Worm (Caenorhabditis elegans) whole organism, L1 larva: Measurements from ENCODE around the gene him-18.
"Not testable (repeated sequence)": the region's sequence is repeated elsewhere in the genome, so short reads cannot be mapped to it uniquely, and the experiment has no call there.

Experiments
- ceh-82 ChIP-seq, 3 experiments: fragments of 150-350 bp in 1 of 3; sonication (generic microtip) in 2 of 3; optimal IDR thresholded peaks; 2 replicates each; lab custom pipeline; 2014 to 2017; ENCODE audit warnings: missing biosample characterization in 3 of 3, missing genetic modification characterization in 3 of 3
- elt-3 ChIP-seq, 6 experiments: fragments of 150-350 bp in 1 of 6; sonication (generic microtip); optimal IDR thresholded peaks; 2 replicates each; lab custom pipeline; 2017 to 2018; ENCODE audit warnings: missing biosample characterization in 6 of 6, missing genetic modification characterization in 6 of 6, inconsistent platforms in 1 of 6
- hlh-17 ChIP-seq: fragments of 200-800 bp; sonication (Bioruptor generic); optimal IDR thresholded peaks from 2 replicates; lab custom pipeline; 2018; ENCODE audit warnings: missing genetic modification characterization, mild to moderate bottlenecking, missing compliant biosample characterization, moderate library complexity, borderline replicate concordance
- lin-14 ChIP-seq: fragments of 200-800 bp; sonication (Bioruptor generic); optimal IDR thresholded peaks from 2 replicates; lab custom pipeline; 2018; ENCODE audit warnings: mild to moderate bottlenecking, missing genetic modification characterization, moderate library complexity, missing compliant biosample characterization
- lin-35 ChIP-seq, 2 experiments: fragments of 150-350 bp; optimal IDR thresholded peaks; 2 replicates each; lab custom pipeline; 2014; ENCODE audit warnings: missing biosample characterization in 2 of 2, missing genetic modification characterization in 2 of 2, missing genetic modification reagents in 2 of 2
- nhr-84 ChIP-seq: sonication (generic microtip); optimal IDR thresholded peaks from 2 replicates; lab custom pipeline; 2017; ENCODE audit warnings: missing biosample characterization, missing genetic modification characterization
- nhr-85 ChIP-seq: sonication (generic microtip); peaks from one replicate; lab custom pipeline; 2016; ENCODE audit warnings: missing genetic modification characterization, inconsistent platforms, missing compliant biosample characterization
- snpc-4 ChIP-seq: fragments of 150-350 bp; optimal IDR thresholded peaks from 2 replicates; lab custom pipeline; 2014; ENCODE audit warnings: missing biosample characterization, missing genetic modification characterization
- unc-62 ChIP-seq: fragments of 150-350 bp; optimal IDR thresholded peaks from 2 replicates; lab custom pipeline; 2014; ENCODE audit warnings: missing biosample characterization, missing genetic modification reagents, missing genetic modification characterization
- unc-86 ChIP-seq: sonication (generic microtip); optimal IDR thresholded peaks from 2 replicates; lab custom pipeline; 2016; ENCODE audit warnings: missing genetic modification characterization, missing compliant biosample characterization
- zip-4 ChIP-seq: fragments of 200-800 bp; sonication (Bioruptor generic); optimal IDR thresholded peaks from 2 replicates; lab custom pipeline; 2018; ENCODE audit warnings: mild to moderate bottlenecking, missing genetic modification characterization, moderate library complexity, missing compliant biosample characterization

ce11 chrIII:4752569-4752968 lies 37.6 kb upstream of the him-18 start:
- TF ChIP-seq ceh-82 (tag; optimal IDR thresholded peaks at IDR 0.05; lab: Kevin White, UChicago); unc-62 (GFP tag; lab: Kevin White, UChicago); lin-35 (GFP tag; optimal IDR thresholded peaks at IDR 0.05; lab: Kevin White, UChicago); elt-3 (tag; optimal IDR thresholded peaks at IDR 0.05; lab: Kevin White, UChicago); lin-14 (GFP tag; lab: Kevin White, UChicago); zip-4; hlh-17; snpc-4 (tag; lab: Kevin White, UChicago); nhr-85 (tag; lab: Kevin White, UChicago); unc-86 (tag; lab: Kevin White, UChicago); nhr-84: not testable (repeated sequence)
